Worm (Caenorhabditis elegans): ENCODE measurements around the gene F32D8.15.

F32D8.15 gene

DNA sequence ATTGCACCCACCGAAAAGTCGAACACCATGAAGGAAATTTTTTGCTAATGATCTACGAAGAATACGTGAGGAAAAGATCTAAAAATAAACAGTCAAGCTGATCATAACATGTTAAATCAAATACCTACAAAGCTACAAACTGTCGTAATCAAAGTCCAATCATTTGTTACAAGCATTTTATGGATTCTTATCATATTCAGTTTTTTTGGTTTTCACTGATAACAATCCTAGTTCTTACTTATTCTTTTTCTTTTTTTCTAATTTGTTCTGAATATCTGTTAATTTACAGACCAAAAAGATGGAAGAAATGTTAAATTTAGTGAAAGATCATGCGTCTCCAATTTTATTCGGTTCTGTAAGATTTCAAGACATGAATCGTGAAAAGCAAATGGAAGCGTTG lies 51.0 kb downstream of the F32D8.15 start, which contains the start of gene F17C11.6:
F17C11.6 (plus strand) TSS at position 290 of the 400 bp plus-strand sequence.
- TF ChIP-seq dsc-1 (tag; optimal IDR thresholded peaks at IDR 0.05) (no peak), nhr-85 (tag) (no peak), nhr-84 (tag; optimal IDR thresholded peaks at IDR 0.05) (no peak), nhr-90 (tag; optimal IDR thresholded peaks at IDR 0.05; ENCODE audit: poor library complexity) (no peak), irx-1 (tag; optimal IDR thresholded peaks at IDR 0.05) (no peak), aly-2 (tag; optimal IDR thresholded peaks at IDR 0.05) (no peak), nhr-47 (tag; optimal IDR thresholded peaks at IDR 0.05) (no peak), fos-1 (tag; optimal IDR thresholded peaks at IDR 0.05) (no peak), isw-1 (GFP tag; IDR thresholded peaks at IDR 0.05) (no peak), sup-37 (GFP tag; optimal IDR thresholded peaks at IDR 0.05) (no peak), tbx-2 (tag; optimal IDR thresholded peaks at IDR 0.05) (no peak), ceh-88 (GFP tag; IDR thresholded peaks at IDR 0.05) (no peak), C04F5.9 (tag; optimal IDR thresholded peaks at IDR 0.05) (no peak), ceh-90 (tag; optimal IDR thresholded peaks at IDR 0.05) (no peak), blmp-1 (tag; optimal IDR thresholded peaks at IDR 0.05) (no peak), lin-13 (GFP tag; optimal IDR thresholded peaks at IDR 0.05) (no peak)

- TF ChIP-seq sup-37 (GFP tag; optimal IDR thresholded peaks at IDR 0.05) = no peak
- peak; percentile 11 for TF ChIP-seq elt-2 (tag; optimal IDR thresholded peaks at IDR 0.05)
- TF ChIP-seq efl-1 (optimal IDR thresholded peaks at IDR 0.05) = no peak
- peak in 1 of 2 experiments; percentile 34 for TF ChIP-seq efl-1 (GFP tag; optimal IDR thresholded peaks at IDR 0.05 in 1 of 2)
These were observed 52.0 kb downstream of the F32D8.15 start, which contains the start of gene F17C11.13 for ce11 chrV:10955681-10956476. Gene F17C11.13, plus strand, starts transcription at chrV:10955923.
